Worm (Caenorhabditis elegans) whole organism, L2 larva: Measurements from ENCODE around the gene rsp-4.
A peak's percentile ranks its signal among the peaks of the same experiment; 100 is the strongest.

Experiments
- C34F6.9 ChIP-seq: fragments of 150-350 bp; optimal IDR thresholded peaks from 2 replicates; lab custom pipeline; 2014; ENCODE audit warnings: missing biosample characterization, missing genetic modification characterization
- F13H6.1 ChIP-seq: sonication (generic microtip); optimal IDR thresholded peaks from 2 replicates; lab custom pipeline; 2016; ENCODE audit warnings: missing genetic modification characterization, missing compliant biosample characterization
- Y55F3AM.14 ChIP-seq: fragments of 200-800 bp; sonication (Bioruptor generic); optimal IDR thresholded peaks from 2 replicates; lab custom pipeline; 2018; ENCODE audit warnings: mild to moderate bottlenecking, missing genetic modification characterization, missing compliant biosample characterization
- ZK546.5 ChIP-seq: sonication (generic microtip); optimal IDR thresholded peaks from 2 replicates; lab custom pipeline; 2017; ENCODE audit warnings: missing biosample characterization, missing genetic modification characterization
- alr-1 ChIP-seq: fragments of 150-350 bp; optimal IDR thresholded peaks from 2 replicates; lab custom pipeline; 2014; ENCODE audit warnings: missing biosample characterization, missing genetic modification characterization
- aly-2 ChIP-seq: fragments of 150-350 bp; optimal IDR thresholded peaks from 2 replicates; lab custom pipeline; 2014; ENCODE audit warnings: missing biosample characterization, missing genetic modification characterization
- ama-1 ChIP-seq: fragments of 150-350 bp; optimal IDR thresholded peaks from 2 replicates; lab custom pipeline; 2018; ENCODE audit warnings: inconsistent platforms
- blmp-1 ChIP-seq: sonication (generic microtip); optimal IDR thresholded peaks from 2 replicates; lab custom pipeline; 2017; ENCODE audit warnings: missing genetic modification characterization, mild to moderate bottlenecking, missing compliant biosample characterization, antibody characterized with exemption, moderate library complexity; ENCODE audit not compliant: insufficient read depth
- ceh-16 ChIP-seq: fragments of 150-350 bp; optimal IDR thresholded peaks from 2 replicates; lab custom pipeline; 2014; ENCODE audit warnings: missing biosample characterization, missing genetic modification characterization
- ceh-82 ChIP-seq: fragments of 150-350 bp; optimal IDR thresholded peaks from 2 replicates; lab custom pipeline; 2014; ENCODE audit warnings: missing biosample characterization, missing genetic modification characterization
- crh-2 ChIP-seq: sonication (generic microtip); optimal IDR thresholded peaks from 2 replicates; lab custom pipeline; 2017; ENCODE audit warnings: missing biosample characterization, missing genetic modification characterization
- dmd-4 ChIP-seq: sonication (generic microtip); optimal IDR thresholded peaks from 2 replicates; lab custom pipeline; 2017; ENCODE audit warnings: missing biosample characterization, missing genetic modification characterization
- egl-27 ChIP-seq: sonication (generic microtip); optimal IDR thresholded peaks from 3 replicates; lab custom pipeline; 2017; ENCODE audit warnings: missing biosample characterization, missing genetic modification reagents, missing genetic modification characterization
- elt-3 ChIP-seq: sonication (generic microtip); optimal IDR thresholded peaks from 2 replicates; lab custom pipeline; 2017; ENCODE audit warnings: missing biosample characterization, missing genetic modification characterization
- fos-1 ChIP-seq: fragments of 150-350 bp; optimal IDR thresholded peaks from 2 replicates; lab custom pipeline; 2014; ENCODE audit warnings: missing biosample characterization, missing genetic modification characterization
- lin-11 ChIP-seq: fragments of 150-350 bp; sonication (generic microtip); optimal IDR thresholded peaks from 2 replicates; lab custom pipeline; 2014; ENCODE audit warnings: missing biosample characterization, missing genetic modification characterization, inconsistent platforms, mixed read lengths
- lin-13 ChIP-seq: fragments of 150-350 bp; optimal IDR thresholded peaks from 2 replicates; lab custom pipeline; 2014; ENCODE audit warnings: missing biosample characterization, missing genetic modification reagents, missing genetic modification characterization
- lsy-2 ChIP-seq, 2 experiments: fragments of 150-350 bp in 1 of 2; sonication (generic microtip) in 1 of 2; optimal IDR thresholded peaks; 2 replicates each; lab custom pipeline; 2014 to 2017; ENCODE audit warnings: missing biosample characterization in 2 of 2, missing genetic modification characterization in 2 of 2
- mbf-1 ChIP-seq: sonication (generic microtip); optimal IDR thresholded peaks from 2 replicates; lab custom pipeline; 2017; ENCODE audit warnings: missing biosample characterization, missing genetic modification characterization
- nhr-10 ChIP-seq: sonication (generic microtip); optimal IDR thresholded peaks from 2 replicates; lab custom pipeline; 2017; ENCODE audit warnings: missing biosample characterization, missing genetic modification characterization
- nhr-11 ChIP-seq: fragments of 150-350 bp; optimal IDR thresholded peaks from 2 replicates; lab custom pipeline; 2014; ENCODE audit warnings: missing biosample characterization, missing genetic modification characterization
- nhr-129 ChIP-seq: fragments of 150-350 bp; optimal IDR thresholded peaks from 2 replicates; lab custom pipeline; 2014; ENCODE audit warnings: missing biosample characterization, missing genetic modification characterization
- nhr-21 ChIP-seq: fragments of 150-350 bp; optimal IDR thresholded peaks from 2 replicates; lab custom pipeline; 2014; ENCODE audit warnings: missing biosample characterization, missing genetic modification characterization
- nhr-23 ChIP-seq: fragments of 150-350 bp; optimal IDR thresholded peaks from 2 replicates; lab custom pipeline; 2014; ENCODE audit warnings: missing biosample characterization, missing genetic modification reagents, missing genetic modification characterization
- nhr-237 ChIP-seq: fragments of 150-350 bp; optimal IDR thresholded peaks from 2 replicates; lab custom pipeline; 2014; ENCODE audit warnings: missing biosample characterization, missing genetic modification characterization
- nhr-25 ChIP-seq: fragments of 150-350 bp; sonication (generic microtip); optimal IDR thresholded peaks from 3 replicates; lab custom pipeline; 2014; ENCODE audit warnings: missing biosample characterization, missing genetic modification characterization
- peb-1 ChIP-seq: fragments of 150-350 bp; optimal IDR thresholded peaks from 2 replicates; lab custom pipeline; 2014; ENCODE audit warnings: missing biosample characterization, missing genetic modification characterization
- skn-1 ChIP-seq: sonication (generic microtip); optimal IDR thresholded peaks from 2 replicates; lab custom pipeline; 2017; ENCODE audit warnings: missing biosample characterization, missing genetic modification characterization
- sma-9 ChIP-seq, 2 experiments: fragments of 150-350 bp in 1 of 2; sonication (generic microtip) in 1 of 2; optimal IDR thresholded peaks; 2 replicates each; lab custom pipeline; 2014 to 2016; ENCODE audit warnings: missing genetic modification characterization in 2 of 2, mild to moderate bottlenecking in 1 of 2, missing biosample characterization in 1 of 2, missing compliant biosample characterization in 1 of 2, missing genetic modification reagents in 1 of 2, moderate library complexity in 1 of 2
- unc-39 ChIP-seq: fragments of 150-350 bp; optimal IDR thresholded peaks from 2 replicates; lab custom pipeline; 2014; ENCODE audit warnings: missing biosample characterization, missing genetic modification characterization
- unc-55 ChIP-seq: fragments of 150-350 bp; sonication (generic microtip); optimal IDR thresholded peaks from 3 replicates; lab custom pipeline; 2014; ENCODE audit warnings: missing biosample characterization, missing genetic modification reagents, missing genetic modification characterization
- unc-62 ChIP-seq: fragments of 150-350 bp; optimal IDR thresholded peaks from 2 replicates; lab custom pipeline; 2014; ENCODE audit warnings: missing biosample characterization, missing genetic modification reagents, missing genetic modification characterization
- zag-1 ChIP-seq: fragments of 150-350 bp; optimal IDR thresholded peaks from 2 replicates; lab custom pipeline; 2014; ENCODE audit warnings: missing biosample characterization, missing genetic modification characterization
- ztf-11 ChIP-seq: sonication (generic microtip); optimal IDR thresholded peaks from 2 replicates; lab custom pipeline; 2017; ENCODE audit warnings: missing biosample characterization, missing genetic modification characterization

The rsp-4 gene

DNA sequence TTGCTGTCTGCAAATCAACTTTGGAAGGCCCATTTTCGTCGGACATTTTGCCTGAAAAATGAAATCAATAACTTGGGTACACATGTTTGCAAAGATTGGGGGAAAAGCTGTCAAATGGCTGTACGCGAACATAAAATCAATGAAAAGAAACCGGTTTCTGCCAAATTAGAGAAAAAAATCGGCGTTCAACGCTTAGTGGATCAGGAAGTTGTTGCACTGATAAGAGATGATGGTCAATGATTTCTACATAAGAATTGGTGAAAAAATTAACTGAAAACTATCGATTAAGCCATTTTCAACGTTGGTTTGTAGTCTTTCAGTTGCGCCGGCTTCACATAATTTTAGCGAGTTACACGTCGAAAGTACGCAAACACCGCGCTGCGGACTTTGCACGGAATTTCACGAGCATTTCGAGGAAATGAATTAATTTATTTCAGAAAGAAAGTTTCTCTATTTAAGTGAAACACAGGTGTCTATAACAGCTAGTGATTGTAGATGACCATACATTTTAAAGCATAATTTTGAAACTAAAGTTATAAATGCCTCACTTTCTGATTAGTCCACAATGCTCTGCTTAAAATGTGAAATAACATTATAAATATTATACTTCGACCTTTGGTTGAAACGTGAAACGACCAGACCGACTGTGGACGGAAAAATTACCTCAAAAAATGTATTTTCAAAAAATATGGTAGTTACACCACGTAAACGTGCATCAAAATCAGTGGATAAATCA, 41.1 kb upstream of the rsp-4 start, which contains the start of the genes F07F6.4 and F07F6.2:
TSS of gene F07F6.4 (minus strand) at position 51 of the 736 bp plus-strand sequence.
TSS of gene F07F6.2 (plus strand) at position 686 of the 736 bp plus-strand sequence.
- no peak for TF ChIP-seq nhr-25 (tag; lab: Kevin White, UChicago)
- no peak for TF ChIP-seq mbf-1
- TF ChIP-seq unc-39 (tag; lab: Kevin White, UChicago): no peak
- TF ChIP-seq unc-62 (GFP tag; lab: Kevin White, UChicago): no peak
- no peak for TF ChIP-seq ztf-11
- TF ChIP-seq nhr-129: peak; percentile 8
- no peak for TF ChIP-seq nhr-10 (tag; lab: Kevin White, UChicago)
- TF ChIP-seq sma-9 (GFP tag; optimal IDR thresholded peaks at IDR 0.05; lab: Kevin White, UChicago): no peak
- no peak for TF ChIP-seq sma-9 (tag; optimal IDR thresholded peaks at IDR 0.05; lab: Kevin White, UChicago)
- peak in 1 of 2 experiments; percentile 58 for TF ChIP-seq lsy-2 (tag; optimal IDR thresholded peaks at IDR 0.05; lab: Kevin White, UChicago)
- TF ChIP-seq skn-1: no peak
- no peak for TF ChIP-seq Y55F3AM.14 (GFP tag; lab: Kevin White, UChicago)
- TF ChIP-seq crh-2: peak; percentile 88
- TF ChIP-seq C34F6.9: peak; percentile 59
- no peak for TF ChIP-seq elt-3
- no peak for TF ChIP-seq ceh-82 (tag; lab: Kevin White, UChicago)
- peak; percentile 5 for TF ChIP-seq lin-13 (GFP tag; lab: Kevin White, UChicago)
- TF ChIP-seq lin-11 (tag; lab: Kevin White, UChicago): no peak
- TF ChIP-seq ceh-16 (tag; lab: Kevin White, UChicago): no peak
- TF ChIP-seq alr-1 (tag; lab: Kevin White, UChicago): no peak

- TF ChIP-seq fos-1 (tag; lab: Kevin White, UChicago) (no peak), ZK546.5 (no peak), nhr-23 (tag; lab: Kevin White, UChicago) (no peak), nhr-10 (tag; lab: Kevin White, UChicago) (no peak), Y55F3AM.14 (GFP tag; lab: Kevin White, UChicago) (no peak), dmd-4 (tag; lab: Kevin White, UChicago) (no peak), nhr-237 (tag; lab: Kevin White, UChicago) (no peak), unc-55 (no peak), nhr-11 (tag; lab: Kevin White, UChicago) (no peak), ceh-82 (tag; lab: Kevin White, UChicago) (no peak), egl-27 (no peak)
Observed at ce11 chrII:5426470-5426869, 37.8 kb upstream of the rsp-4 start.

- TF ChIP-seq crh-2 (peak; percentile 76), ZK546.5 (no peak), zag-1 (tag; lab: Kevin White, UChicago) (no peak), fos-1 (tag; lab: Kevin White, UChicago) (peak; percentile 63), C34F6.9 (peak; percentile 79), Y55F3AM.14 (GFP tag; lab: Kevin White, UChicago) (no peak), sma-9 (GFP tag; optimal IDR thresholded peaks at IDR 0.05; lab: Kevin White, UChicago) (peak; percentile 27), sma-9 (tag; optimal IDR thresholded peaks at IDR 0.05; lab: Kevin White, UChicago) (no peak), nhr-129 (peak; percentile 92), blmp-1 (tag; lab: Kevin White, UChicago) (no peak), nhr-21 (no peak), ama-1 (lab: Kevin White, UChicago) (peak; percentile 28), unc-55 (no peak), peb-1 (tag; lab: Kevin White, UChicago) (no peak), F13H6.1 (tag; lab: Kevin White, UChicago) (peak; percentile 38), nhr-237 (tag; lab: Kevin White, UChicago) (no peak), mbf-1 (no peak), aly-2 (tag; lab: Kevin White, UChicago) (no peak), nhr-25 (tag; lab: Kevin White, UChicago) (peak; percentile 69), lsy-2 (tag; optimal IDR thresholded peaks at IDR 0.05; lab: Kevin White, UChicago) (peak in 1 of 2 experiments; percentile 71)
Observed at ce11 chrII:5426054-5426453, 37.4 kb upstream of the rsp-4 start.

DNA sequence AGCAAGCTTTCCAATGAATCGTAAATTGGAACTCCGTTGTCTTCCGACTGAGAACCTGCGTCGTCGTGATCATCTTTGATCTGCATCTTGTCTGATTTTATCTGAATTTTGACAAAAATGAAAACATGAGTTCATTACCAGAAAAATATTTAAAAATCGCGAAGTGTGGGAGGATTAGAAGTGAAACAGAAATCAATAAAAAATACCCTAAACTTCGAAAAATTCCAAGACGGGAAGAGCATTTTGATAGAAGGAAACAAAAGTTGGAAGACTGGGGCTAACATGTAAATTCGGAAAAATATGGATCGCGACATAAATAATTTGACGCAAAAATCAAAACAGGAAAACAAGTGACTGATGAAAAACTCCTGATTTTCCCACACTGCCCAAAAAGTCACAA, 37.0 kb upstream of the rsp-4 start, which contains the start of gene F07F6.8:
TSS of gene F07F6.8 (minus strand) at position 101 of the 400 bp plus-strand sequence.
- no peak for TF ChIP-seq nhr-25 (tag; lab: Kevin White, UChicago)
- TF ChIP-seq F13H6.1 (tag; lab: Kevin White, UChicago): no peak
